Fruit fly (Drosophila melanogaster): ENCODE results near the gene Gr22f.

Gene Gr22f

dm6 chr2L:1737057-1737581 is 19.1 kb downstream of the Gr22f start (continued):
- TF ChIP-seq CG5180 (GFP tag; optimal IDR thresholded peaks at IDR 0.05) (peak; percentile 64), CG7357 (GFP tag; IDR thresholded peaks at IDR 0.05) (peak; percentile 79; the same call in 2 of the 3 replicates), nerfin-1 (tag; optimal IDR thresholded peaks at IDR 0.05) (peak; percentile 35), eve (GFP tag; optimal IDR thresholded peaks at IDR 0.05) (peak in 1 of 2 experiments; percentile 94), MBD-R2 (GFP tag; IDR thresholded peaks at IDR 0.05) (peak; percentile 43; the same call in 1 of the 2 replicates), CG17328 (GFP tag; IDR thresholded peaks at IDR 0.05) (peak; percentile 77), CG16779 (GFP tag; IDR thresholded peaks at IDR 0.05) (0 out of 2 replicates have a peak, but pooled peaks have one; percentile 32), CG15479 (GFP tag; optimal IDR thresholded peaks at IDR 0.05) (peak; percentile 8), Elba2 (GFP tag; optimal IDR thresholded peaks at IDR 0.05) (peak; percentile 37), ERR (GFP tag; optimal IDR thresholded peaks at IDR 0.05) (peak; percentile 63), Rx (GFP tag; IDR thresholded peaks at IDR 0.05) (peak; percentile 70), CG15514 (GFP tag; optimal IDR thresholded peaks at IDR 0.05) (peak; percentile 48), bbx (GFP tag; IDR thresholded peaks at IDR 0.05; ENCODE audit: partially characterized antibody) (peak; percentile 62), CG17361 (GFP tag; IDR thresholded peaks at IDR 0.05) (peak; percentile 93), chm (GFP tag; IDR thresholded peaks at IDR 0.05) (no peak; the same call in 1 of the 2 replicates), CG8089 (GFP tag; optimal IDR thresholded peaks at IDR 0.05) (peak; percentile 89), H15 (GFP tag; IDR thresholded peaks at IDR 0.05) (peak; percentile 76), psq (GFP tag; optimal IDR thresholded peaks at IDR 0.05) (peak; percentile 73), zfh1 (GFP tag; IDR thresholded peaks at IDR 0.05) (peak; percentile 82), slou (GFP tag; optimal IDR thresholded peaks at IDR 0.05) (peak; percentile 74), ranshi (GFP tag; IDR thresholded peaks at IDR 0.05) (peak; percentile 76; the same call in 1 of the 2 replicates), E2f2 (GFP tag; IDR thresholded peaks at IDR 0.05) (peak; percentile 63), CG9817 (tag; optimal IDR thresholded peaks at IDR 0.05) (peak; percentile 62), CG4617 (GFP tag; optimal IDR thresholded peaks at IDR 0.05; ENCODE audit: borderline replicate concordance) (peak; percentile 72), CG8924 (tag; optimal IDR thresholded peaks at IDR 0.05) (peak; percentile 87), Opbp (GFP tag; IDR thresholded peaks at IDR 0.05; ENCODE audit: partially characterized antibody) (peak; percentile 68; the same call in 2 of the 3 replicates), emc (GFP tag; optimal IDR thresholded peaks at IDR 0.05) (peak; percentile 27), Fer2 (tag; optimal IDR thresholded peaks at IDR 0.05) (peak; percentile 2), CG6254 (GFP tag; optimal IDR thresholded peaks at IDR 0.05) (peak; percentile 77), cad (GFP tag; optimal IDR thresholded peaks at IDR 0.05) (no peak), CG31441 (GFP tag; IDR thresholded peaks at IDR 0.05) (peak; percentile 89), CG6854 (GFP tag; optimal IDR thresholded peaks at IDR 0.05) (peak; percentile 58), pita (GFP tag; optimal IDR thresholded peaks at IDR 0.05) (no peak), gcm2 (GFP tag; optimal IDR thresholded peaks at IDR 0.05) (peak; percentile 67), tna (GFP tag; IDR thresholded peaks at IDR 0.05; ENCODE audit: partially characterized antibody) (peak; percentile 35; the same call in 1 of the 2 replicates), amos (GFP tag; IDR thresholded peaks at IDR 0.05; ENCODE audit: partially characterized antibody) (peak; percentile 25; the same call in 1 of the 2 replicates), CG2889 (GFP tag; IDR thresholded peaks at IDR 0.05) (peak; percentile 79), Doc2 (GFP tag; IDR thresholded peaks at IDR 0.05) (peak; percentile 42; the same call in 1 of the 2 replicates), CG2875 (GFP tag; optimal IDR thresholded peaks at IDR 0.05) (peak; percentile 88), CG17912 (GFP tag; optimal IDR thresholded peaks at IDR 0.05) (no peak), CG8944 (GFP tag; optimal IDR thresholded peaks at IDR 0.05) (peak; percentile 90), jumu (GFP tag; optimal IDR thresholded peaks at IDR 0.05) (peak; percentile 90), CG12104 (GFP tag; optimal IDR thresholded peaks at IDR 0.05) (peak; percentile 61), B-H2 (GFP tag; optimal IDR thresholded peaks at IDR 0.05) (no peak), CG15073 (GFP tag; optimal IDR thresholded peaks at IDR 0.05) (peak; percentile 68), ato (GFP tag; IDR thresholded peaks at IDR 0.05; ENCODE audit: partially characterized antibody) (no peak), croc (GFP tag; conservative IDR thresholded peaks at IDR 0.05) (peak; percentile 78), grn (GFP tag; optimal IDR thresholded peaks at IDR 0.05) (peak; percentile 20), sug (tag; optimal IDR thresholded peaks at IDR 0.05) (no peak), CG4360 (GFP tag; IDR thresholded peaks at IDR 0.05) (no peak; the same call in 1 of the 2 replicates)
